Worm (Caenorhabditis elegans) whole organism, L2 larva: ENCODE measurements around the gene R53.8.
A peak's percentile ranks its signal among the peaks of the same experiment; 100 is the strongest.

Experiments
- C34F6.9 ChIP-seq: fragments of 150-350 bp; optimal IDR thresholded peaks from 2 replicates; lab custom pipeline; 2014; ENCODE audit warnings: missing biosample characterization, missing genetic modification characterization
- F13H6.1 ChIP-seq: sonication (generic microtip); optimal IDR thresholded peaks from 2 replicates; lab custom pipeline; 2016; ENCODE audit warnings: missing genetic modification characterization, missing compliant biosample characterization
- R02D3.7 ChIP-seq: fragments of 150-350 bp; optimal IDR thresholded peaks from 2 replicates; lab custom pipeline; 2014; ENCODE audit warnings: missing biosample characterization, missing genetic modification characterization
- Y55F3AM.14 ChIP-seq: fragments of 200-800 bp; sonication (Bioruptor generic); optimal IDR thresholded peaks from 2 replicates; lab custom pipeline; 2018; ENCODE audit warnings: mild to moderate bottlenecking, missing genetic modification characterization, missing compliant biosample characterization
- ZK546.5 ChIP-seq: sonication (generic microtip); optimal IDR thresholded peaks from 2 replicates; lab custom pipeline; 2017; ENCODE audit warnings: missing biosample characterization, missing genetic modification characterization
- alr-1 ChIP-seq: fragments of 150-350 bp; optimal IDR thresholded peaks from 2 replicates; lab custom pipeline; 2014; ENCODE audit warnings: missing biosample characterization, missing genetic modification characterization
- aly-2 ChIP-seq: fragments of 150-350 bp; optimal IDR thresholded peaks from 2 replicates; lab custom pipeline; 2014; ENCODE audit warnings: missing biosample characterization, missing genetic modification characterization
- ama-1 ChIP-seq: fragments of 150-350 bp; optimal IDR thresholded peaks from 2 replicates; lab custom pipeline; 2018; ENCODE audit warnings: inconsistent platforms
- blmp-1 ChIP-seq: sonication (generic microtip); optimal IDR thresholded peaks from 2 replicates; lab custom pipeline; 2017; ENCODE audit warnings: missing genetic modification characterization, mild to moderate bottlenecking, missing compliant biosample characterization, antibody characterized with exemption, moderate library complexity; ENCODE audit not compliant: insufficient read depth
- ceh-16 ChIP-seq: fragments of 150-350 bp; optimal IDR thresholded peaks from 2 replicates; lab custom pipeline; 2014; ENCODE audit warnings: missing biosample characterization, missing genetic modification characterization
- ceh-82 ChIP-seq: fragments of 150-350 bp; optimal IDR thresholded peaks from 2 replicates; lab custom pipeline; 2014; ENCODE audit warnings: missing biosample characterization, missing genetic modification characterization
- crh-2 ChIP-seq: sonication (generic microtip); optimal IDR thresholded peaks from 2 replicates; lab custom pipeline; 2017; ENCODE audit warnings: missing biosample characterization, missing genetic modification characterization
- dmd-4 ChIP-seq: sonication (generic microtip); optimal IDR thresholded peaks from 2 replicates; lab custom pipeline; 2017; ENCODE audit warnings: missing biosample characterization, missing genetic modification characterization
- egl-27 ChIP-seq: sonication (generic microtip); optimal IDR thresholded peaks from 3 replicates; lab custom pipeline; 2017; ENCODE audit warnings: missing biosample characterization, missing genetic modification reagents, missing genetic modification characterization
- elt-1 ChIP-seq: fragments of 150-350 bp; optimal IDR thresholded peaks from 2 replicates; lab custom pipeline; 2014; ENCODE audit warnings: missing biosample characterization, missing genetic modification characterization
- elt-3 ChIP-seq: sonication (generic microtip); optimal IDR thresholded peaks from 2 replicates; lab custom pipeline; 2017; ENCODE audit warnings: missing biosample characterization, missing genetic modification characterization
- fos-1 ChIP-seq: fragments of 150-350 bp; optimal IDR thresholded peaks from 2 replicates; lab custom pipeline; 2014; ENCODE audit warnings: missing biosample characterization, missing genetic modification characterization
- gmeb-1 ChIP-seq: fragments of 150-350 bp; optimal IDR thresholded peaks from 2 replicates; lab custom pipeline; 2014; ENCODE audit warnings: missing biosample characterization, missing genetic modification characterization
- lin-11 ChIP-seq: fragments of 150-350 bp; sonication (generic microtip); optimal IDR thresholded peaks from 2 replicates; lab custom pipeline; 2014; ENCODE audit warnings: missing biosample characterization, missing genetic modification characterization, inconsistent platforms, mixed read lengths
- lin-13 ChIP-seq: fragments of 150-350 bp; optimal IDR thresholded peaks from 2 replicates; lab custom pipeline; 2014; ENCODE audit warnings: missing biosample characterization, missing genetic modification reagents, missing genetic modification characterization
- lin-39 ChIP-seq: fragments of 150-350 bp; optimal IDR thresholded peaks from 2 replicates; lab custom pipeline; 2014; ENCODE audit warnings: missing biosample characterization, missing genetic modification reagents, missing genetic modification characterization
- lsy-2 ChIP-seq, 2 experiments: fragments of 150-350 bp in 1 of 2; sonication (generic microtip) in 1 of 2; optimal IDR thresholded peaks; 2 replicates each; lab custom pipeline; 2014 to 2017; ENCODE audit warnings: missing biosample characterization in 2 of 2, missing genetic modification characterization in 2 of 2
- mab-5 ChIP-seq: fragments of 150-350 bp; optimal IDR thresholded peaks from 2 replicates; lab custom pipeline; 2014; ENCODE audit warnings: missing biosample characterization, missing genetic modification characterization
- mbf-1 ChIP-seq: sonication (generic microtip); optimal IDR thresholded peaks from 2 replicates; lab custom pipeline; 2017; ENCODE audit warnings: missing biosample characterization, missing genetic modification characterization
- mdl-1 ChIP-seq, 2 experiments: fragments of 150-350 bp in 1 of 2; sonication (generic microtip) in 1 of 2; optimal IDR thresholded peaks; 2 replicates each; lab custom pipeline; 2017; ENCODE audit warnings: missing biosample characterization in 2 of 2, missing genetic modification characterization in 2 of 2
- nhr-10 ChIP-seq: sonication (generic microtip); optimal IDR thresholded peaks from 2 replicates; lab custom pipeline; 2017; ENCODE audit warnings: missing biosample characterization, missing genetic modification characterization
- nhr-11 ChIP-seq: fragments of 150-350 bp; optimal IDR thresholded peaks from 2 replicates; lab custom pipeline; 2014; ENCODE audit warnings: missing biosample characterization, missing genetic modification characterization
- nhr-12 ChIP-seq: fragments of 150-350 bp; optimal IDR thresholded peaks from 2 replicates; lab custom pipeline; 2014; ENCODE audit warnings: missing biosample characterization, missing genetic modification characterization
- nhr-129 ChIP-seq: fragments of 150-350 bp; optimal IDR thresholded peaks from 2 replicates; lab custom pipeline; 2014; ENCODE audit warnings: missing biosample characterization, missing genetic modification characterization
- nhr-21 ChIP-seq: fragments of 150-350 bp; optimal IDR thresholded peaks from 2 replicates; lab custom pipeline; 2014; ENCODE audit warnings: missing biosample characterization, missing genetic modification characterization
- nhr-23 ChIP-seq: fragments of 150-350 bp; optimal IDR thresholded peaks from 2 replicates; lab custom pipeline; 2014; ENCODE audit warnings: missing biosample characterization, missing genetic modification reagents, missing genetic modification characterization
- nhr-237 ChIP-seq: fragments of 150-350 bp; optimal IDR thresholded peaks from 2 replicates; lab custom pipeline; 2014; ENCODE audit warnings: missing biosample characterization, missing genetic modification characterization
- nhr-25 ChIP-seq: fragments of 150-350 bp; sonication (generic microtip); optimal IDR thresholded peaks from 3 replicates; lab custom pipeline; 2014; ENCODE audit warnings: missing biosample characterization, missing genetic modification characterization
- nhr-6 ChIP-seq: fragments of 150-350 bp; optimal IDR thresholded peaks from 2 replicates; lab custom pipeline; 2014; ENCODE audit warnings: missing biosample characterization, missing genetic modification characterization
- nhr-77 ChIP-seq: fragments of 150-350 bp; optimal IDR thresholded peaks from 2 replicates; lab custom pipeline; 2014; ENCODE audit warnings: missing biosample characterization, missing genetic modification characterization
- skn-1 ChIP-seq: sonication (generic microtip); optimal IDR thresholded peaks from 2 replicates; lab custom pipeline; 2017; ENCODE audit warnings: missing biosample characterization, missing genetic modification characterization
- sma-3 ChIP-seq: sonication (generic microtip); optimal IDR thresholded peaks from 2 replicates; lab custom pipeline; 2016; ENCODE audit warnings: missing genetic modification reagents, missing genetic modification characterization, missing compliant biosample characterization
- sma-9 ChIP-seq, 2 experiments: fragments of 150-350 bp in 1 of 2; sonication (generic microtip) in 1 of 2; optimal IDR thresholded peaks; 2 replicates each; lab custom pipeline; 2014 to 2016; ENCODE audit warnings: missing genetic modification characterization in 2 of 2, mild to moderate bottlenecking in 1 of 2, missing biosample characterization in 1 of 2, missing compliant biosample characterization in 1 of 2, missing genetic modification reagents in 1 of 2, moderate library complexity in 1 of 2
- snpc-4 ChIP-seq: fragments of 150-350 bp; optimal IDR thresholded peaks from 2 replicates; lab custom pipeline; 2014; ENCODE audit warnings: missing biosample characterization, missing genetic modification characterization
- unc-39 ChIP-seq: fragments of 150-350 bp; optimal IDR thresholded peaks from 2 replicates; lab custom pipeline; 2014; ENCODE audit warnings: missing biosample characterization, missing genetic modification characterization
- unc-55 ChIP-seq: fragments of 150-350 bp; sonication (generic microtip); optimal IDR thresholded peaks from 3 replicates; lab custom pipeline; 2014; ENCODE audit warnings: missing biosample characterization, missing genetic modification reagents, missing genetic modification characterization
- unc-62 ChIP-seq: fragments of 150-350 bp; optimal IDR thresholded peaks from 2 replicates; lab custom pipeline; 2014; ENCODE audit warnings: missing biosample characterization, missing genetic modification reagents, missing genetic modification characterization
- ztf-1 ChIP-seq: fragments of 200-800 bp; sonication (Bioruptor generic); conservative IDR thresholded peaks from 2 replicates; pipeline ENCODE4 v1.3.6; 2022; ENCODE audit warnings: missing genetic modification characterization, missing compliant biosample characterization
- ztf-11 ChIP-seq: sonication (generic microtip); optimal IDR thresholded peaks from 2 replicates; lab custom pipeline; 2017; ENCODE audit warnings: missing biosample characterization, missing genetic modification characterization
- ztf-4 ChIP-seq: fragments of 150-350 bp; optimal IDR thresholded peaks from 2 replicates; lab custom pipeline; 2014; ENCODE audit warnings: missing biosample characterization, missing genetic modification characterization

The R53.8 gene

ce11 chrII:9937611-9938010 is 38.9 kb upstream of the R53.8 start (continued):
- TF ChIP-seq dmd-4 (tag; lab: Kevin White, UChicago) (no peak), mdl-1 (tag; optimal IDR thresholded peaks at IDR 0.05; lab: Kevin White, UChicago) (peak in 1 of 2 experiments; percentile 90), gmeb-1 (tag; lab: Kevin White, UChicago) (peak; percentile 67), nhr-21 (peak; percentile 90), C34F6.9 (peak; percentile 92), snpc-4 (peak; percentile 28), ceh-16 (tag; lab: Kevin White, UChicago) (no peak), elt-3 (tag; lab: Kevin White, UChicago) (no peak), F13H6.1 (tag; lab: Kevin White, UChicago) (peak; percentile 83), unc-62 (GFP tag; lab: Kevin White, UChicago) (no peak), lin-11 (no peak), fos-1 (tag; lab: Kevin White, UChicago) (peak; percentile 88), sma-3 (peak; percentile 82)

- TF ChIP-seq unc-39 (tag; lab: Kevin White, UChicago) (no peak), ztf-1 (GFP tag; lab: Robert Waterston, UW) (no peak), nhr-77 (tag; lab: Kevin White, UChicago) (no peak), nhr-237 (tag; lab: Kevin White, UChicago) (no peak), ztf-4 (tag; lab: Kevin White, UChicago) (no peak), R02D3.7 (tag; lab: Kevin White, UChicago) (no peak), nhr-6 (no peak), ceh-82 (tag; lab: Kevin White, UChicago) (no peak), crh-2 (no peak), ztf-11 (no peak), alr-1 (no peak), mdl-1 (tag; optimal IDR thresholded peaks at IDR 0.05; lab: Kevin White, UChicago) (no peak), sma-3 (no peak), sma-9 (GFP tag; optimal IDR thresholded peaks at IDR 0.05; lab: Kevin White, UChicago) (no peak), sma-9 (tag; optimal IDR thresholded peaks at IDR 0.05; lab: Kevin White, UChicago) (no peak), F13H6.1 (tag; lab: Kevin White, UChicago) (no peak), ZK546.5 (tag; lab: Kevin White, UChicago) (no peak), Y55F3AM.14 (GFP tag; lab: Kevin White, UChicago) (no peak)
These were observed 37.6 kb upstream of the R53.8 start, which contains the start of the genes C05C10.7 and C05C10.5 for ce11 chrII:9938877-9939276. Gene C05C10.7 (minus strand): TSS chrII:9938971. Gene C05C10.5 (plus strand): TSS chrII:9939040.

ce11 chrII:9940430-9940829 is 36.1 kb upstream of the R53.8 start, which contains the start of gene ufd-3:
Gene ufd-3 (plus strand): TSS chrII:9940753.
- no peak for TF ChIP-seq aly-2 (tag; lab: Kevin White, UChicago)
- TF ChIP-seq ama-1 (lab: Kevin White, UChicago) = peak; percentile 24
- no peak for TF ChIP-seq ceh-16 (tag; lab: Kevin White, UChicago)
- peak; percentile 83 for TF ChIP-seq lin-13 (GFP tag; lab: Kevin White, UChicago)
- TF ChIP-seq lin-39 (tag; lab: Kevin White, UChicago) = no peak
- no peak for TF ChIP-seq nhr-12
- peak; percentile 90 for TF ChIP-seq crh-2
- TF ChIP-seq nhr-10 = no peak
- peak; percentile 65 for TF ChIP-seq lin-11
- TF ChIP-seq unc-62 (GFP tag; lab: Kevin White, UChicago) = no peak
- no peak for TF ChIP-seq ceh-82 (tag; lab: Kevin White, UChicago)
- TF ChIP-seq snpc-4 = peak; percentile 66
- TF ChIP-seq sma-9 (GFP tag; optimal IDR thresholded peaks at IDR 0.05; lab: Kevin White, UChicago) = peak; percentile 91
- TF ChIP-seq sma-9 (tag; optimal IDR thresholded peaks at IDR 0.05; lab: Kevin White, UChicago) = no peak
- no peak for TF ChIP-seq ztf-11
- peak; percentile 77 for TF ChIP-seq nhr-129 (tag; lab: Kevin White, UChicago)
- peak; percentile 56 for TF ChIP-seq skn-1 (tag; lab: Kevin White, UChicago)
- no peak for TF ChIP-seq nhr-237 (tag; lab: Kevin White, UChicago)
- peak; percentile 73 to 93 for TF ChIP-seq lsy-2 (tag; optimal IDR thresholded peaks at IDR 0.05; lab: Kevin White, UChicago)
- no peak for TF ChIP-seq nhr-77 (tag; lab: Kevin White, UChicago)
- TF ChIP-seq F13H6.1 (tag; lab: Kevin White, UChicago) = peak; percentile 84
- TF ChIP-seq nhr-23 (tag; lab: Kevin White, UChicago) = no peak
- peak; percentile 95 for TF ChIP-seq C34F6.9
- TF ChIP-seq ZK546.5 (tag; lab: Kevin White, UChicago) = no peak
- peak; percentile 66 for TF ChIP-seq ztf-4 (tag; lab: Kevin White, UChicago)
- no peak for TF ChIP-seq elt-1 (tag; lab: Kevin White, UChicago)
- peak; percentile 72 for TF ChIP-seq egl-27
- TF ChIP-seq mbf-1 (tag; lab: Kevin White, UChicago) = no peak
- peak; percentile 82 for TF ChIP-seq nhr-6
- peak; percentile 88 for TF ChIP-seq unc-55 (GFP tag; lab: Kevin White, UChicago)
- no peak for TF ChIP-seq Y55F3AM.14 (GFP tag; lab: Kevin White, UChicago)
- peak; percentile 16 for TF ChIP-seq nhr-11 (tag; lab: Kevin White, UChicago)
- TF ChIP-seq mdl-1 (tag; optimal IDR thresholded peaks at IDR 0.05; lab: Kevin White, UChicago) = peak in 1 of 2 experiments; percentile 6
- no peak for TF ChIP-seq alr-1
- TF ChIP-seq mab-5 (tag; lab: Kevin White, UChicago) = peak; percentile 63
- TF ChIP-seq ztf-1 (GFP tag; lab: Robert Waterston, UW) = no peak
- TF ChIP-seq nhr-21 = peak; percentile 68
- TF ChIP-seq unc-39 (tag; lab: Kevin White, UChicago) = no peak
- no peak for TF ChIP-seq dmd-4 (tag; lab: Kevin White, UChicago)
- no peak for TF ChIP-seq elt-3 (tag; lab: Kevin White, UChicago)
- peak; percentile 97 for TF ChIP-seq gmeb-1 (tag; lab: Kevin White, UChicago)
- TF ChIP-seq blmp-1 (tag; lab: Kevin White, UChicago) = peak; percentile 18
- peak; percentile 47 for TF ChIP-seq R02D3.7 (tag; lab: Kevin White, UChicago)
- peak; percentile 82 for TF ChIP-seq nhr-25 (tag; lab: Kevin White, UChicago)
